Worm (Caenorhabditis elegans) whole organism, L1 larva: Measurements from ENCODE around the gene acds-10.

Experiments used
- C04F5.9 ChIP-seq: sonication (generic microtip); optimal IDR thresholded peaks from 2 replicates; lab custom pipeline; 2016; ENCODE audit warnings: missing genetic modification characterization, missing compliant biosample characterization
- F16B12.6 ChIP-seq: fragments of 150-350 bp; optimal IDR thresholded peaks from 2 replicates; lab custom pipeline; 2014; ENCODE audit warnings: missing biosample characterization, missing genetic modification characterization
- Y116A8C.19 ChIP-seq: sonication (generic microtip); optimal IDR thresholded peaks from 2 replicates; lab custom pipeline; 2016; ENCODE audit warnings: missing compliant biosample characterization, missing genetic modification characterization, borderline replicate concordance
- aha-1 ChIP-seq: fragments of 150-350 bp; optimal IDR thresholded peaks from 2 replicates; lab custom pipeline; 2014; ENCODE audit warnings: missing biosample characterization, missing genetic modification characterization
- ama-1 ChIP-seq: fragments of 150-350 bp; optimal IDR thresholded peaks from 2 replicates; lab custom pipeline; 2014
- ceh-82 ChIP-seq, 3 experiments: fragments of 150-350 bp in 1 of 3; sonication (generic microtip) in 2 of 3; optimal IDR thresholded peaks; 2 replicates each; lab custom pipeline; 2014 to 2017; ENCODE audit warnings: missing biosample characterization in 3 of 3, missing genetic modification characterization in 3 of 3
- ceh-90 ChIP-seq: sonication (generic microtip); optimal IDR thresholded peaks from 2 replicates; lab custom pipeline; 2016; ENCODE audit warnings: missing genetic modification characterization, missing compliant biosample characterization
- dsc-1 ChIP-seq: sonication (generic microtip); optimal IDR thresholded peaks from 2 replicates; lab custom pipeline; 2016; ENCODE audit warnings: mild to moderate bottlenecking, missing genetic modification characterization, missing compliant biosample characterization
- egl-13 ChIP-seq: sonication (generic microtip); optimal IDR thresholded peaks from 2 replicates; lab custom pipeline; 2016; ENCODE audit warnings: missing genotype, missing genetic modification reagents, missing genetic modification characterization, missing compliant biosample characterization
- egl-27 ChIP-seq, 2 experiments: fragments of 150-350 bp in 1 of 2; sonication (generic microtip); optimal IDR thresholded peaks; 3 replicates each; lab custom pipeline; 2017 to 2018; ENCODE audit warnings: missing biosample characterization in 2 of 2, missing genetic modification characterization in 2 of 2, missing genetic modification reagents in 2 of 2
- elt-2 ChIP-seq: sonication (generic microtip); optimal IDR thresholded peaks from 2 replicates; lab custom pipeline; 2016; ENCODE audit warnings: missing genetic modification characterization, mild to moderate bottlenecking, inconsistent platforms, missing compliant biosample characterization, missing genetic modification reagents
- fkh-10 ChIP-seq: sonication (generic microtip); optimal IDR thresholded peaks from 2 replicates; lab custom pipeline; 2017; ENCODE audit warnings: missing biosample characterization, missing genetic modification reagents, missing genetic modification characterization
- fkh-4 ChIP-seq: sonication (generic microtip); optimal IDR thresholded peaks from 2 replicates; lab custom pipeline; 2016; ENCODE audit warnings: missing compliant biosample characterization, missing genetic modification characterization, borderline replicate concordance
- fkh-8 ChIP-seq: sonication (generic microtip); optimal IDR thresholded peaks from 2 replicates; lab custom pipeline; 2016; ENCODE audit warnings: mild to moderate bottlenecking, missing genetic modification characterization, missing compliant biosample characterization
- fos-1 ChIP-seq: fragments of 150-350 bp; optimal IDR thresholded peaks from 2 replicates; lab custom pipeline; 2014; ENCODE audit warnings: missing biosample characterization, missing genetic modification characterization
- grh-1 ChIP-seq: fragments of 200-800 bp; sonication (Bioruptor generic); IDR thresholded peaks from 2 replicates; pipeline ENCODE4 v1.3.6; 2022; ENCODE audit warnings: missing genetic modification reagents, missing genetic modification characterization, missing compliant biosample characterization
- hlh-17 ChIP-seq: fragments of 200-800 bp; sonication (Bioruptor generic); optimal IDR thresholded peaks from 2 replicates; lab custom pipeline; 2018; ENCODE audit warnings: missing genetic modification characterization, mild to moderate bottlenecking, missing compliant biosample characterization, moderate library complexity, borderline replicate concordance
- hpl-2 ChIP-seq: fragments of 150-350 bp; optimal IDR thresholded peaks from 2 replicates; lab custom pipeline; 2014; ENCODE audit warnings: missing biosample characterization, missing genetic modification reagents, missing genetic modification characterization
- isw-1 ChIP-seq: fragments of 200-800 bp; sonication (Bioruptor generic); IDR thresholded peaks from 2 replicates; pipeline ENCODE4 v1.3.6; 2022; ENCODE audit warnings: missing genetic modification characterization, missing compliant biosample characterization
- lin-13 ChIP-seq: fragments of 150-350 bp; optimal IDR thresholded peaks from 2 replicates; lab custom pipeline; 2014; ENCODE audit warnings: missing biosample characterization, missing genetic modification reagents, missing genetic modification characterization
- lin-14 ChIP-seq: fragments of 200-800 bp; sonication (Bioruptor generic); optimal IDR thresholded peaks from 2 replicates; lab custom pipeline; 2018; ENCODE audit warnings: mild to moderate bottlenecking, missing genetic modification characterization, moderate library complexity, missing compliant biosample characterization
- lin-15B ChIP-seq: fragments of 150-350 bp; sonication (generic microtip); optimal IDR thresholded peaks from 3 replicates; lab custom pipeline; 2014; ENCODE audit warnings: missing biosample characterization, missing genetic modification characterization
- lsy-2 ChIP-seq, 2 experiments: fragments of 150-350 bp; optimal IDR thresholded peaks; 2 replicates each; lab custom pipeline; 2014; ENCODE audit warnings: missing biosample characterization in 2 of 2, missing genetic modification characterization in 2 of 2
- mab-9 ChIP-seq: fragments of 200-800 bp; sonication (Bioruptor generic); IDR thresholded peaks from 2 replicates; pipeline ENCODE4 v1.3.6; 2022; ENCODE audit warnings: missing genetic modification reagents, missing genetic modification characterization, missing compliant biosample characterization
- mef-2 ChIP-seq: fragments of 150-350 bp; optimal IDR thresholded peaks from 2 replicates; lab custom pipeline; 2014; ENCODE audit warnings: missing biosample characterization, missing genetic modification characterization
- nhr-19 ChIP-seq: fragments of 200-800 bp; sonication (Bioruptor generic); conservative IDR thresholded peaks from 2 replicates; pipeline ENCODE4 v1.3.6; 2022; ENCODE audit warnings: missing genetic modification characterization, missing compliant biosample characterization
- nhr-20 ChIP-seq: sonication (generic microtip); optimal IDR thresholded peaks from 2 replicates; lab custom pipeline; 2016; ENCODE audit warnings: mild to moderate bottlenecking, missing genetic modification characterization, missing compliant biosample characterization
- nhr-28 ChIP-seq: fragments of 150-350 bp; optimal IDR thresholded peaks from 2 replicates; lab custom pipeline; 2014; ENCODE audit warnings: missing biosample characterization, missing genetic modification characterization
- nhr-47 ChIP-seq: sonication (generic microtip); optimal IDR thresholded peaks from 2 replicates; lab custom pipeline; 2016; ENCODE audit warnings: mild to moderate bottlenecking, missing genetic modification characterization, moderate library complexity, missing compliant biosample characterization
- nhr-71 ChIP-seq: sonication (generic microtip); optimal IDR thresholded peaks from 2 replicates; lab custom pipeline; 2016; ENCODE audit warnings: mild to moderate bottlenecking, missing genetic modification characterization, moderate library complexity, missing compliant biosample characterization
- nhr-76 ChIP-seq: sonication (generic microtip); optimal IDR thresholded peaks from 2 replicates; lab custom pipeline; 2017; ENCODE audit warnings: missing biosample characterization, missing genetic modification characterization
- nhr-77 ChIP-seq: fragments of 150-350 bp; optimal IDR thresholded peaks from 2 replicates; lab custom pipeline; 2014; ENCODE audit warnings: missing biosample characterization, missing genetic modification characterization
- nhr-84 ChIP-seq: sonication (generic microtip); optimal IDR thresholded peaks from 2 replicates; lab custom pipeline; 2017; ENCODE audit warnings: missing biosample characterization, missing genetic modification characterization
- nhr-90 ChIP-seq: sonication (generic microtip); optimal IDR thresholded peaks from 2 replicates; lab custom pipeline; 2016; ENCODE audit warnings: mild to moderate bottlenecking, missing genetic modification characterization, missing compliant biosample characterization; ENCODE audit not compliant: poor library complexity
- pag-3 ChIP-seq: sonication (generic microtip); optimal IDR thresholded peaks from 2 replicates; lab custom pipeline; 2017; ENCODE audit warnings: missing genetic modification characterization, mild to moderate bottlenecking, missing compliant biosample characterization, antibody characterized with exemption, borderline replicate concordance; ENCODE audit not compliant: insufficient read depth
- skn-1 ChIP-seq: fragments of 150-350 bp; optimal IDR thresholded peaks from 2 replicates; lab custom pipeline; 2014; ENCODE audit warnings: missing biosample characterization, missing genetic modification characterization
- snpc-4 ChIP-seq: fragments of 150-350 bp; optimal IDR thresholded peaks from 2 replicates; lab custom pipeline; 2014; ENCODE audit warnings: missing biosample characterization, missing genetic modification characterization
- snu-23 ChIP-seq: sonication (generic microtip); optimal IDR thresholded peaks from 2 replicates; lab custom pipeline; 2016; ENCODE audit warnings: missing genetic modification characterization, missing compliant biosample characterization
- sup-37 ChIP-seq: fragments of 200-800 bp; sonication (Bioruptor generic); optimal IDR thresholded peaks from 2 replicates; lab custom pipeline; 2018; ENCODE audit warnings: mild to moderate bottlenecking, missing genetic modification characterization, missing compliant biosample characterization
- unc-30 ChIP-seq: sonication (generic microtip); optimal IDR thresholded peaks from 2 replicates; lab custom pipeline; 2017; ENCODE audit warnings: missing biosample characterization, missing genetic modification characterization
- unc-98 ChIP-seq: fragments of 200-800 bp; sonication (Bioruptor generic); IDR thresholded peaks from 2 replicates; pipeline ENCODE4 v1.3.6; 2022; ENCODE audit warnings: missing genetic modification characterization, missing compliant biosample characterization
- xbp-1 ChIP-seq: sonication (generic microtip); optimal IDR thresholded peaks from 2 replicates; lab custom pipeline; 2016; ENCODE audit warnings: missing genetic modification characterization, missing compliant biosample characterization
- zip-4 ChIP-seq: fragments of 200-800 bp; sonication (Bioruptor generic); optimal IDR thresholded peaks from 2 replicates; lab custom pipeline; 2018; ENCODE audit warnings: mild to moderate bottlenecking, missing genetic modification characterization, moderate library complexity, missing compliant biosample characterization
- ztf-11 ChIP-seq, 2 experiments: sonication (generic microtip); optimal IDR thresholded peaks; 2 replicates each; lab custom pipeline; 2016 to 2017; ENCODE audit warnings: missing genetic modification characterization in 2 of 2, missing biosample characterization in 1 of 2, missing compliant biosample characterization in 1 of 2

Gene acds-10

DNA sequence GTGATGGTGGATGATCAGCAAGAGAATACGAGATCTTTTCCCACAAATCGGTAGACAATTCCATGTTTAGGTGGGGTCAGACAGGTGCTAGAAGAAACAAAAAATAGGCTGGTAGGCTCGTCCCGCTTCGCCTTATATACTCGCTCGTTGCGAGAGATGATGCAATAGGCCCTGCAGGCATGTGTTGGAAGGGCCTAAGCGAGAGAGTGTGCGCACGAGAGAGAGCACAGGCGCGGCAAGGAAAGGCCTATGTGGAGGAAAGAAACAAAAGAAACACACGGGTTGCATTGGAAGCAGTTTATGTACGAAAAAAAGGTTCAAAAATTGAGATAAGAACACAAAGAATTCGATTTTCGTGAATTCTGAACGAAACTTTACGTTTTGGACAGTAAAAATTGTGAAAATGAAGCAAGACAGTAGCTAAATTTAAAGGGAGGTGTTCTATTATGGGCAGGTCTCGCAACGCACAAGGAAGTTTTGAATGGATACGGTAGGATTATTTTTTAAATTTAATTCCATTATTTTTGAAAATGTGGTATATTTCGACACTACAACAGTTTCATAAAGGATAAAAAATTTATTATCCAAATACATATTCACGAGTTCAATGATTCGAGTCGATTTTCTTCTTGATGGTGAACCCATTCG, 33.2 kb downstream of the acds-10 start, which contains the start of gene F44E7.5 (continued):
- TF ChIP-seq lsy-2 (tag; optimal IDR thresholded peaks at IDR 0.05; lab: Kevin White, UChicago) (peak; percentile 20 to 46), grh-1 (GFP tag; lab: Robert Waterston, UW) (0 out of 2 replicates have a peak, but pooled peaks have one; percentile 12), nhr-84 (no peak), nhr-90 (peak; percentile 83), elt-2 (peak; percentile 80), fkh-8 (tag; lab: Kevin White, UChicago) (no peak), nhr-28 (no peak), ceh-90 (no peak), hpl-2 (GFP tag; lab: Kevin White, UChicago) (no peak), aha-1 (tag; lab: Kevin White, UChicago) (no peak), mab-9 (GFP tag; lab: Robert Waterston, UW) (no peak), lin-14 (GFP tag; lab: Kevin White, UChicago) (peak; percentile 92), ama-1 (lab: Kevin White, UChicago) (no peak), lin-15B (tag; lab: Kevin White, UChicago) (no peak), fkh-10 (GFP tag; lab: Kevin White, UChicago) (no peak), egl-13 (tag; lab: Kevin White, UChicago) (no peak), ceh-82 (tag; optimal IDR thresholded peaks at IDR 0.05; lab: Kevin White, UChicago) (peak; percentile 31 to 78 (median 41)), C04F5.9 (no peak), mef-2 (tag; lab: Kevin White, UChicago) (no peak), fkh-4 (tag; lab: Kevin White, UChicago) (no peak), nhr-71 (peak; percentile 77), zip-4 (no peak), Y116A8C.19 (tag; lab: Kevin White, UChicago) (no peak), fos-1 (tag; lab: Kevin White, UChicago) (no peak), dsc-1 (tag; lab: Kevin White, UChicago) (no peak), skn-1 (tag; lab: Kevin White, UChicago) (peak; percentile 1), unc-30 (tag; lab: Kevin White, UChicago) (no peak), nhr-76 (tag; lab: Kevin White, UChicago) (no peak), pag-3 (no peak), nhr-20 (peak; percentile 66), snpc-4 (tag; lab: Kevin White, UChicago) (no peak), isw-1 (no peak), lin-13 (GFP tag; lab: Kevin White, UChicago) (peak; percentile 20), F16B12.6 (no peak), snu-23 (peak; percentile 72), nhr-19 (peak; percentile 59), sup-37 (GFP tag; lab: Kevin White, UChicago) (no peak), egl-27 (tag; optimal IDR thresholded peaks at IDR 0.05; lab: Kevin White, UChicago) (no peak), xbp-1 (tag; lab: Kevin White, UChicago) (peak; percentile 8), unc-98 (0 out of 2 replicates have a peak, but pooled peaks have one; percentile 4), nhr-77 (tag; lab: Kevin White, UChicago) (no peak), ztf-11 (tag; optimal IDR thresholded peaks at IDR 0.05; lab: Kevin White, UChicago) (no peak), nhr-47 (tag; lab: Kevin White, UChicago) (peak; percentile 58), hlh-17 (GFP tag; lab: Kevin White, UChicago) (no peak)
